Worm (Caenorhabditis elegans) whole organism, L3 larva: Measurements from ENCODE around the gene F53A3.7.

Experiments used
- R02D3.7 ChIP-seq: fragments of 150-350 bp; optimal IDR thresholded peaks from 2 replicates; lab custom pipeline; 2014; ENCODE audit warnings: missing biosample characterization, missing genetic modification characterization
- ZK546.5 ChIP-seq: sonication (generic microtip); optimal IDR thresholded peaks from 2 replicates; lab custom pipeline; 2017; ENCODE audit warnings: missing biosample characterization, missing genetic modification characterization
- aly-2 ChIP-seq: fragments of 150-350 bp; optimal IDR thresholded peaks from 2 replicates; lab custom pipeline; 2014; ENCODE audit warnings: missing biosample characterization, missing genetic modification characterization
- ama-1 ChIP-seq: fragments of 150-350 bp; optimal IDR thresholded peaks from 2 replicates; lab custom pipeline; 2018
- ceh-16 ChIP-seq: sonication (generic microtip); optimal IDR thresholded peaks from 2 replicates; lab custom pipeline; 2017; ENCODE audit warnings: missing biosample characterization, missing genetic modification characterization
- ceh-28 ChIP-seq: fragments of 150-350 bp; optimal IDR thresholded peaks from 2 replicates; lab custom pipeline; 2014; ENCODE audit warnings: missing biosample characterization, missing genetic modification reagents, missing genetic modification characterization
- ceh-82 ChIP-seq: fragments of 150-350 bp; optimal IDR thresholded peaks from 2 replicates; lab custom pipeline; 2014; ENCODE audit warnings: missing biosample characterization, missing genetic modification characterization
- egl-5 ChIP-seq: fragments of 150-350 bp; optimal IDR thresholded peaks from 2 replicates; lab custom pipeline; 2017; ENCODE audit warnings: missing biosample characterization, missing genetic modification reagents, missing genetic modification characterization, inconsistent platforms
- fkh-10 ChIP-seq: sonication (generic microtip); optimal IDR thresholded peaks from 2 replicates; lab custom pipeline; 2017; ENCODE audit warnings: missing biosample characterization, missing genetic modification reagents, missing genetic modification characterization
- fkh-2 ChIP-seq: fragments of 150-350 bp; optimal IDR thresholded peaks from 2 replicates; lab custom pipeline; 2014; ENCODE audit warnings: missing biosample characterization, missing genetic modification reagents, missing genetic modification characterization
- fos-1 ChIP-seq: fragments of 150-350 bp; optimal IDR thresholded peaks from 2 replicates; lab custom pipeline; 2014; ENCODE audit warnings: missing biosample characterization, missing genetic modification characterization
- hmg-11 ChIP-seq: sonication (generic microtip); optimal IDR thresholded peaks from 2 replicates; lab custom pipeline; 2016; ENCODE audit warnings: missing genetic modification characterization, missing compliant biosample characterization
- jun-1 ChIP-seq: fragments of 150-350 bp; optimal IDR thresholded peaks from 2 replicates; lab custom pipeline; 2014; ENCODE audit warnings: missing biosample characterization, missing genetic modification reagents, missing genetic modification characterization
- lin-39 ChIP-seq: fragments of 150-350 bp; optimal IDR thresholded peaks from 2 replicates; lab custom pipeline; 2018; ENCODE audit warnings: missing biosample characterization, missing genetic modification reagents, missing genetic modification characterization
- lsy-12 ChIP-seq: sonication (generic microtip); optimal IDR thresholded peaks from 2 replicates; lab custom pipeline; 2016; ENCODE audit warnings: mild to moderate bottlenecking, missing genetic modification characterization, missing compliant biosample characterization
- mdl-1 ChIP-seq: fragments of 150-350 bp; optimal IDR thresholded peaks from 2 replicates; lab custom pipeline; 2014; ENCODE audit warnings: missing biosample characterization, missing genetic modification characterization
- mml-1 ChIP-seq: fragments of 150-350 bp; sonication (generic microtip); optimal IDR thresholded peaks from 3 replicates; lab custom pipeline; 2014; ENCODE audit warnings: missing biosample characterization, missing genetic modification characterization
- nfya-1 ChIP-seq: sonication (generic microtip); optimal IDR thresholded peaks from 2 replicates; lab custom pipeline; 2017; ENCODE audit warnings: missing genetic modification characterization, mild to moderate bottlenecking, missing compliant biosample characterization, antibody characterized with exemption, moderate library complexity; ENCODE audit not compliant: insufficient read depth
- nhr-11 ChIP-seq: fragments of 150-350 bp; optimal IDR thresholded peaks from 2 replicates; lab custom pipeline; 2014; ENCODE audit warnings: missing biosample characterization, missing genetic modification characterization
- nhr-12 ChIP-seq: fragments of 150-350 bp; optimal IDR thresholded peaks from 2 replicates; lab custom pipeline; 2014; ENCODE audit warnings: missing biosample characterization, missing genetic modification characterization
- nhr-23 ChIP-seq: fragments of 150-350 bp; optimal IDR thresholded peaks from 2 replicates; lab custom pipeline; 2014; ENCODE audit warnings: missing biosample characterization, missing genetic modification reagents, missing genetic modification characterization
- nhr-237 ChIP-seq: fragments of 150-350 bp; optimal IDR thresholded peaks from 2 replicates; lab custom pipeline; 2014; ENCODE audit warnings: missing biosample characterization, missing genetic modification characterization
- nhr-28 ChIP-seq: fragments of 150-350 bp; optimal IDR thresholded peaks from 2 replicates; lab custom pipeline; 2014; ENCODE audit warnings: missing biosample characterization, missing genetic modification characterization
- nhr-43 ChIP-seq: sonication (generic microtip); optimal IDR thresholded peaks from 2 replicates; lab custom pipeline; 2016; ENCODE audit warnings: mild to moderate bottlenecking, missing genetic modification characterization, missing compliant biosample characterization; ENCODE audit not compliant: poor library complexity, severe bottlenecking
- nhr-67 ChIP-seq: fragments of 150-350 bp; optimal IDR thresholded peaks from 2 replicates; lab custom pipeline; 2014; ENCODE audit warnings: missing biosample characterization, missing genetic modification characterization
- nhr-76 ChIP-seq: fragments of 150-350 bp; sonication (generic microtip); optimal IDR thresholded peaks from 5 replicates; lab custom pipeline; 2014; ENCODE audit warnings: missing biosample characterization, missing genetic modification characterization
- nhr-77 ChIP-seq: fragments of 150-350 bp; optimal IDR thresholded peaks from 2 replicates; lab custom pipeline; 2014; ENCODE audit warnings: missing biosample characterization, missing genetic modification characterization
- pha-4 ChIP-seq: fragments of 150-350 bp; optimal IDR thresholded peaks from 2 replicates; lab custom pipeline; 2014; ENCODE audit warnings: missing biosample characterization, missing genetic modification reagents, missing genetic modification characterization
- skn-1 ChIP-seq: fragments of 150-350 bp; optimal IDR thresholded peaks from 2 replicates; lab custom pipeline; 2014; ENCODE audit warnings: missing biosample characterization, missing genetic modification characterization
- tbx-2 ChIP-seq: sonication (generic microtip); optimal IDR thresholded peaks from 2 replicates; lab custom pipeline; 2016; ENCODE audit warnings: mild to moderate bottlenecking, missing genetic modification characterization, missing compliant biosample characterization
- unc-39 ChIP-seq: sonication (generic microtip); optimal IDR thresholded peaks from 4 replicates; lab custom pipeline; 2017; ENCODE audit warnings: missing biosample characterization, missing genetic modification characterization
- zag-1 ChIP-seq: fragments of 150-350 bp; optimal IDR thresholded peaks from 2 replicates; lab custom pipeline; 2014; ENCODE audit warnings: missing biosample characterization, missing genetic modification characterization
- ztf-11 ChIP-seq: fragments of 150-350 bp; optimal IDR thresholded peaks from 2 replicates; lab custom pipeline; 2014; ENCODE audit warnings: missing biosample characterization, missing genetic modification characterization
- ztf-4 ChIP-seq: fragments of 150-350 bp; optimal IDR thresholded peaks from 2 replicates; lab custom pipeline; 2014; ENCODE audit warnings: missing biosample characterization, missing genetic modification characterization

The F53A3.7 gene

ce11 chrIII:1927230-1927629, 24.1 kb upstream of the F53A3.7 start:
- TF ChIP-seq nhr-76: no peak
- no peak for TF ChIP-seq ceh-16
- TF ChIP-seq skn-1 (tag; lab: Kevin White, UChicago): no peak
- no peak for TF ChIP-seq nhr-11 (tag; lab: Kevin White, UChicago)
- no peak for TF ChIP-seq tbx-2 (tag; lab: Kevin White, UChicago)
- TF ChIP-seq mml-1: no peak
- no peak for TF ChIP-seq R02D3.7
- TF ChIP-seq fkh-10 (GFP tag; lab: Kevin White, UChicago): no peak
- no peak for TF ChIP-seq lsy-12 (tag; lab: Kevin White, UChicago)
- no peak for TF ChIP-seq unc-39 (tag; lab: Kevin White, UChicago)
- TF ChIP-seq ztf-4 (tag; lab: Kevin White, UChicago): no peak
- no peak for TF ChIP-seq ama-1 (lab: Kevin White, UChicago)
- no peak for TF ChIP-seq nhr-43 (tag; lab: Kevin White, UChicago)
- TF ChIP-seq hmg-11 (tag; lab: Kevin White, UChicago): no peak
- no peak for TF ChIP-seq egl-5
- no peak for TF ChIP-seq ceh-28 (tag; lab: Kevin White, UChicago)
- TF ChIP-seq nhr-237: no peak
- TF ChIP-seq ceh-82 (tag; lab: Kevin White, UChicago): no peak
- no peak for TF ChIP-seq nfya-1
- no peak for TF ChIP-seq nhr-23 (tag; lab: Kevin White, UChicago)

DNA sequence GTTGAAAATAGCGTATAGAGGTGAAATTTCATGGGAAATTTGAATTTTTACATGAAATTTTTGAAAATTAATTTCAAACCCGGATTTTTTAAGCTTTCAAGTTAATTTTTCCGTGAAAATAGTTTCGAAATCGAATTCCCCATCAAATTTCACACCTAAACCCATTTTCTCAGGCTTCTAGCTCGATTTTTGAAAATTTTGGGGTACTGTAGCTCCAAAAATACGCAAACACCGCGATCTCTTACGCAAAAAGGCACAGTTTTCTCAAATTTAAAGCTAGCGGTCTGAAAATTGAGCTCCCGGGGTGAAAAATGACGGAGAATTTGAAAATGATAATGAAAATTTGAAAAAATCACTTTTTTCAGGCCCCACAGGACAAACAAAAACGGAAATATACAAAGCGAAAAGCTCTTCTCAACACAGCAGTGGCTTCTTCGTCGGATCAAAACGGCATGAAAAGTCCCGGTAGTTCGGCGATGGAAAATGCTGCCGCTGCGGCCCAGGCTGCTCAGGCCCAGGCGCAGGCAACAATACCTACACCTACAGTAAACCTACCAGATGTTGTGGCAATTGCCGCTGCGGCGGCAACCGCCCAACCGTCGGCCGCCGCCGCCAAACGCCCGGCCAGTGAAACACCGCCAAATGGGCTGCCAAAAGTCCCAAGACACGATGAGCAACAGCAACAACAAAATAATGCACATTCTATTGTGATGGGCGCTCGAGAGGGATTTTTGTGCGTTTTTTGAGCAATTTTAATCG, 22.4 kb upstream of the F53A3.7 start:
- TF ChIP-seq egl-5: no peak
- no peak for TF ChIP-seq ZK546.5
- TF ChIP-seq lin-39 (tag; lab: Kevin White, UChicago): no peak
- no peak for TF ChIP-seq hmg-11 (tag; lab: Kevin White, UChicago)
- TF ChIP-seq nhr-23 (tag; lab: Kevin White, UChicago): no peak
- no peak for TF ChIP-seq nhr-12 (tag; lab: Kevin White, UChicago)
- TF ChIP-seq unc-39 (tag; lab: Kevin White, UChicago): no peak

- TF ChIP-seq nhr-76: no peak
- TF ChIP-seq pha-4 (tag; lab: Kevin White, UChicago): no peak
- TF ChIP-seq skn-1 (tag; lab: Kevin White, UChicago): no peak
- TF ChIP-seq jun-1: no peak
- TF ChIP-seq nhr-67 (tag; lab: Kevin White, UChicago): no peak
- no peak for TF ChIP-seq nhr-28 (tag; lab: Kevin White, UChicago)
- TF ChIP-seq tbx-2 (tag; lab: Kevin White, UChicago): no peak
- TF ChIP-seq aly-2 (tag; lab: Kevin White, UChicago): no peak
- TF ChIP-seq lin-39 (tag; lab: Kevin White, UChicago): no peak
- TF ChIP-seq egl-5: no peak
- no peak for TF ChIP-seq nhr-77 (tag; lab: Kevin White, UChicago)
- TF ChIP-seq unc-39 (tag; lab: Kevin White, UChicago): no peak
- TF ChIP-seq ztf-11 (tag; lab: Kevin White, UChicago): no peak
- no peak for TF ChIP-seq zag-1 (tag; lab: Kevin White, UChicago)
- TF ChIP-seq mdl-1: no peak
- TF ChIP-seq fkh-10 (GFP tag; lab: Kevin White, UChicago): no peak
- no peak for TF ChIP-seq fkh-2
- no peak for TF ChIP-seq nhr-43 (tag; lab: Kevin White, UChicago)
Measured at ce11 chrIII:1930714-1931273, 20.5 kb upstream of the F53A3.7 start.

ce11 chrIII:1931509-1931908, 19.8 kb upstream of the F53A3.7 start:
- TF ChIP-seq nfya-1 (no peak), aly-2 (tag; lab: Kevin White, UChicago) (no peak), zag-1 (tag; lab: Kevin White, UChicago) (no peak), fkh-2 (no peak), ztf-11 (tag; lab: Kevin White, UChicago) (no peak), fos-1 (tag; lab: Kevin White, UChicago) (no peak), nhr-23 (tag; lab: Kevin White, UChicago) (no peak), nhr-77 (tag; lab: Kevin White, UChicago) (no peak)
